Worm (Caenorhabditis elegans): ENCODE measurements around the gene C31H2.14.

- TF ChIP-seq unc-62 (GFP tag; optimal IDR thresholded peaks at IDR 0.05) (no peak), ceh-91 (GFP tag; IDR thresholded peaks at IDR 0.05) (no peak), cebp-2 (GFP tag; IDR thresholded peaks at IDR 0.05) (no peak), ekl-4 (GFP tag; IDR thresholded peaks at IDR 0.05) (no peak), rpc-1 (optimal IDR thresholded peaks at IDR 0.05) (no peak), rpc-1 (tag; optimal IDR thresholded peaks at IDR 0.05) (no peak), gei-17 (GFP tag; optimal IDR thresholded peaks at IDR 0.05) (no peak), nfya-2 (GFP tag; IDR thresholded peaks at IDR 0.05) (no peak), madf-10 (tag; optimal IDR thresholded peaks at IDR 0.05) (no peak), lsy-27 (tag; optimal IDR thresholded peaks at IDR 0.05; ENCODE audit: borderline replicate concordance, insufficient read depth) (no peak), snpc-4 (GFP tag; optimal IDR thresholded peaks at IDR 0.05) (no peak), snpc-4 (tag; optimal IDR thresholded peaks at IDR 0.05) (no peak), ceh-27 (GFP tag; optimal IDR thresholded peaks at IDR 0.05) (no peak), sea-2 (GFP tag; IDR thresholded peaks at IDR 0.05) (no peak)
These were observed 14.7 kb downstream of the C31H2.14 start, which contains the start of gene EGAP5.1 for ce11 chrX:5162755-5163154.

All from whole organism, young adult.